Fruit fly (Drosophila melanogaster) whole organism, embryonic: ENCODE measurements around the gene Tbca.
A peak's percentile ranks its signal among the peaks of the same experiment; 100 is the strongest.

ENCODE experiments used
- BtbVII ChIP-seq: fragments of 200-800 bp; sonication (Bioruptor generic); optimal IDR thresholded peaks from 3 replicates; lab custom pipeline; 2017; ENCODE audit warnings: missing biosample characterization, mild to moderate bottlenecking, missing genetic modification characterization
- Bteb2 ChIP-seq: fragments of 200-800 bp; sonication (Bioruptor generic); optimal IDR thresholded peaks from 2 replicates; lab custom pipeline; 2016; ENCODE audit warnings: missing biosample characterization, missing genetic modification characterization
- CG10959 ChIP-seq: fragments of 200-800 bp; sonication (Bioruptor generic); IDR thresholded peaks from 2 replicates; pipeline ENCODE4 v1.3.6; 2022; ENCODE audit warnings: missing biosample characterization, missing genetic modification characterization
- CG12104 ChIP-seq: fragments of 200-800 bp; sonication (Bioruptor generic); optimal IDR thresholded peaks from 3 replicates; lab custom pipeline; 2016; ENCODE audit warnings: missing biosample characterization, missing genetic modification characterization
- CG14014 ChIP-seq: fragments of 200-800 bp; sonication (Bioruptor generic); IDR thresholded peaks from 2 replicates; pipeline ENCODE4 v1.3.6; 2022; ENCODE audit warnings: missing biosample characterization, missing genetic modification characterization
- CG14667 ChIP-seq: fragments of 200-800 bp; sonication (Bioruptor generic); IDR thresholded peaks from 2 replicates; pipeline ENCODE4 v1.3.6; 2022; ENCODE audit warnings: missing biosample characterization, missing genetic modification characterization
- CG15269 ChIP-seq: fragments of 200-800 bp; sonication (Bioruptor generic); optimal IDR thresholded peaks from 2 replicates; lab custom pipeline; 2018; ENCODE audit warnings: missing biosample characterization, mild to moderate bottlenecking, missing genetic modification characterization, moderate library complexity
- CG17328 ChIP-seq: fragments of 200-800 bp; sonication (Bioruptor generic); IDR thresholded peaks from 2 replicates; pipeline ENCODE4 v1.3.6; 2022; ENCODE audit warnings: missing biosample characterization, missing genetic modification characterization
- CG18619 ChIP-seq: fragments of 200-800 bp; sonication (Bioruptor generic); optimal IDR thresholded peaks from 3 replicates; lab custom pipeline; 2017; ENCODE audit warnings: missing biosample characterization, mild to moderate bottlenecking, missing genetic modification characterization
- CG2120 ChIP-seq: fragments of 200-800 bp; sonication (Bioruptor generic); optimal IDR thresholded peaks from 3 replicates; lab custom pipeline; 2016; ENCODE audit warnings: missing biosample characterization, missing genetic modification characterization
- CG30403 ChIP-seq: fragments of 200-800 bp; sonication (Bioruptor generic); optimal IDR thresholded peaks from 3 replicates; lab custom pipeline; 2016; ENCODE audit warnings: missing biosample characterization, missing genetic modification characterization
- CG31365 ChIP-seq: fragments of 200-800 bp; sonication (Bioruptor generic); optimal IDR thresholded peaks from 2 replicates; lab custom pipeline; 2018; ENCODE audit warnings: missing biosample characterization, mild to moderate bottlenecking, missing genetic modification characterization
- CG33557 ChIP-seq: fragments of 200-800 bp; sonication (Bioruptor generic); optimal IDR thresholded peaks from 2 replicates; lab custom pipeline; 2019; ENCODE audit warnings: missing biosample characterization, mild to moderate bottlenecking, missing genetic modification characterization, moderate library complexity
- CG6175 ChIP-seq: fragments of 200-800 bp; sonication (Bioruptor generic); IDR thresholded peaks from 3 replicates; pipeline ENCODE4 v1.3.6; 2022; ENCODE audit warnings: missing biosample characterization, missing genetic modification characterization
- CG6254 ChIP-seq: fragments of 200-800 bp; sonication (Bioruptor generic); optimal IDR thresholded peaks from 3 replicates; lab custom pipeline; 2017; ENCODE audit warnings: mild to moderate bottlenecking, missing biosample characterization, missing genetic modification reagents, missing genetic modification characterization
- CG6765 ChIP-seq: fragments of 200-800 bp; sonication (Bioruptor generic); optimal IDR thresholded peaks from 3 replicates; lab custom pipeline; 2017; ENCODE audit warnings: missing biosample characterization, mild to moderate bottlenecking, missing genetic modification characterization
- CG8388 ChIP-seq: fragments of 200-800 bp; sonication (Bioruptor generic); optimal IDR thresholded peaks from 2 replicates; lab custom pipeline; 2019; ENCODE audit warnings: missing biosample characterization, mild to moderate bottlenecking, missing genetic modification characterization, moderate library complexity
- Dek ChIP-seq: fragments of 200-800 bp; sonication (Bioruptor generic); optimal IDR thresholded peaks from 3 replicates; lab custom pipeline; 2019; ENCODE audit warnings: missing biosample characterization, mild to moderate bottlenecking, missing genetic modification characterization, moderate library complexity
- Eip74EF ChIP-seq, 2 experiments: fragments of 200-800 bp in 1 of 2; fragments of >200 bp in 1 of 2; sonication (Bioruptor generic) in 1 of 2; optimal IDR thresholded peaks; 2 replicates each; lab custom pipeline; 2017 to 2019; ENCODE audit warnings: missing biosample characterization in 2 of 2, missing genetic modification characterization in 2 of 2, mild to moderate bottlenecking in 1 of 2, moderate library complexity in 1 of 2
- Elba2 ChIP-seq: fragments of 200-800 bp; sonication (Bioruptor generic); optimal IDR thresholded peaks from 3 replicates; lab custom pipeline; 2016; ENCODE audit warnings: missing biosample characterization, missing genetic modification characterization
- Ets97D ChIP-seq: fragments of 200-800 bp; sonication (Bioruptor generic); optimal IDR thresholded peaks from 3 replicates; lab custom pipeline; 2016; ENCODE audit warnings: missing biosample characterization, missing genetic modification characterization
- H15 ChIP-seq: fragments of 200-800 bp; sonication (Bioruptor generic); IDR thresholded peaks from 3 replicates; pipeline ENCODE4 v1.3.6; 2022; ENCODE audit warnings: missing biosample characterization, missing genetic modification characterization
- Hr39 ChIP-seq: fragments of >200 bp; optimal IDR thresholded peaks from 2 replicates; lab custom pipeline; 2017
- Kr ChIP-seq: fragments of 200-800 bp; sonication (Bioruptor generic); optimal IDR thresholded peaks from 2 replicates; lab custom pipeline; 2017; ENCODE audit warnings: missing biosample characterization, mild to moderate bottlenecking, missing genetic modification characterization
- Max ChIP-seq: fragments of 200-800 bp; sonication (Bioruptor generic); optimal IDR thresholded peaks from 2 replicates; lab custom pipeline; 2016; ENCODE audit warnings: missing biosample characterization, mild to moderate bottlenecking, missing genetic modification characterization
- Pdp1 ChIP-seq, 2 experiments: fragments of 200-800 bp; sonication (Bioruptor generic); optimal IDR thresholded peaks; 3 replicates each; lab custom pipeline; 2016; ENCODE audit warnings: missing biosample characterization in 2 of 2, missing genetic modification characterization in 2 of 2, mild to moderate bottlenecking in 1 of 2, moderate library complexity in 1 of 2
- Sox102F ChIP-seq: fragments of 200-800 bp; sonication (Bioruptor generic); optimal IDR thresholded peaks from 2 replicates; lab custom pipeline; 2018; ENCODE audit warnings: missing biosample characterization, mild to moderate bottlenecking, missing genetic modification characterization, moderate library complexity
- Sry-δ ChIP-seq: fragments of 200-800 bp; sonication (Bioruptor generic); optimal IDR thresholded peaks from 2 replicates; lab custom pipeline; 2016; ENCODE audit warnings: missing biosample characterization, missing genetic modification characterization
- Ssrp ChIP-seq: fragments of 200-800 bp; sonication (Bioruptor generic); optimal IDR thresholded peaks from 2 replicates; lab custom pipeline; 2018; ENCODE audit warnings: missing biosample characterization, mild to moderate bottlenecking, missing genetic modification characterization, moderate library complexity
- Vsx1 ChIP-seq: fragments of 200-800 bp; sonication (Bioruptor generic); optimal IDR thresholded peaks from 2 replicates; lab custom pipeline; 2017; ENCODE audit warnings: missing biosample characterization, mild to moderate bottlenecking, missing genetic modification characterization, missing genetic modification reagents
- aop ChIP-seq: fragments of 200-800 bp; sonication (Bioruptor generic); IDR thresholded peaks from 2 replicates; pipeline ENCODE4 v1.3.6; 2022; ENCODE audit warnings: missing biosample characterization, missing genetic modification characterization
- bowl ChIP-seq: fragments of 200-800 bp; sonication (Bioruptor generic); IDR thresholded peaks from 2 replicates; pipeline ENCODE4 v1.3.6; 2022; ENCODE audit warnings: missing biosample characterization, missing genetic modification characterization
- btn ChIP-seq: fragments of 200-800 bp; sonication (Bioruptor generic); optimal IDR thresholded peaks from 2 replicates; lab custom pipeline; 2016; ENCODE audit warnings: missing biosample characterization, missing genetic modification characterization
- cwo ChIP-seq: fragments of 200-800 bp; sonication (Bioruptor generic); optimal IDR thresholded peaks from 3 replicates; lab custom pipeline; 2017; ENCODE audit warnings: missing biosample characterization, missing genetic modification characterization, mild to moderate bottlenecking, moderate library complexity, missing genetic modification reagents
- disco-r ChIP-seq: fragments of 200-800 bp; sonication (Bioruptor generic); optimal IDR thresholded peaks from 2 replicates; lab custom pipeline; 2016; ENCODE audit warnings: missing biosample characterization, missing genetic modification characterization
- dmrt11E ChIP-seq: fragments of 200-800 bp; sonication (Bioruptor generic); optimal IDR thresholded peaks from 3 replicates; lab custom pipeline; 2018; ENCODE audit warnings: missing biosample characterization, mild to moderate bottlenecking, missing genetic modification characterization, moderate library complexity
- ems ChIP-seq: fragments of 200-800 bp; sonication (Bioruptor generic); optimal IDR thresholded peaks from 3 replicates; lab custom pipeline; 2016; ENCODE audit warnings: missing biosample characterization, missing genetic modification characterization
- eyg ChIP-seq: fragments of 200-800 bp; sonication (Bioruptor generic); optimal IDR thresholded peaks from 3 replicates; lab custom pipeline; 2016; ENCODE audit warnings: missing biosample characterization, missing genetic modification characterization
- ftz-f1 ChIP-seq: fragments of 200-800 bp; sonication (Bioruptor generic); optimal IDR thresholded peaks from 2 replicates; lab custom pipeline; 2016; ENCODE audit warnings: missing biosample characterization, missing genetic modification characterization
- gcm ChIP-seq: fragments of 200-800 bp; sonication (Bioruptor generic); optimal IDR thresholded peaks from 2 replicates; lab custom pipeline; 2019; ENCODE audit warnings: missing biosample characterization, mild to moderate bottlenecking, missing genetic modification characterization, moderate library complexity
- gsb ChIP-seq: fragments of 200-800 bp; sonication (Bioruptor generic); IDR thresholded peaks from 2 replicates; pipeline ENCODE4 v1.3.6; 2022; ENCODE audit warnings: missing biosample characterization, missing genetic modification characterization
- hbn ChIP-seq: fragments of 200-800 bp; sonication (Bioruptor generic); IDR thresholded peaks from 2 replicates; pipeline ENCODE4 v1.3.6; 2022; ENCODE audit warnings: missing biosample characterization, missing genetic modification characterization; ENCODE audit not compliant: partially characterized antibody
- insv ChIP-seq, 2 experiments: fragments of 200-800 bp; sonication (Bioruptor generic); optimal IDR thresholded peaks; 3 replicates each; lab custom pipeline; 2016 to 2018; ENCODE audit warnings: missing biosample characterization in 2 of 2, missing genetic modification characterization in 2 of 2
- lab ChIP-seq: fragments of 200-800 bp; sonication (Bioruptor generic); optimal IDR thresholded peaks from 3 replicates; lab custom pipeline; 2017; ENCODE audit warnings: missing biosample characterization, missing genetic modification characterization, mild to moderate bottlenecking, moderate library complexity, missing genetic modification reagents
- lmd ChIP-seq: fragments of 200-800 bp; sonication (Bioruptor generic); IDR thresholded peaks from 2 replicates; pipeline ENCODE4 v1.3.6; 2022; ENCODE audit warnings: missing biosample characterization, missing genetic modification characterization
- phol ChIP-seq: fragments of 200-800 bp; sonication (Bioruptor generic); optimal IDR thresholded peaks from 3 replicates; lab custom pipeline; 2018; ENCODE audit warnings: missing biosample characterization, mild to moderate bottlenecking, missing genetic modification characterization, moderate library complexity
- salm ChIP-seq: fragments of 200-800 bp; sonication (Bioruptor generic); optimal IDR thresholded peaks from 2 replicates; lab custom pipeline; 2018; ENCODE audit warnings: missing biosample characterization, mild to moderate bottlenecking, missing genetic modification characterization
- sna ChIP-seq: fragments of 200-800 bp; sonication (Bioruptor generic); IDR thresholded peaks from 2 replicates; pipeline ENCODE4 v1.3.6; 2022; ENCODE audit warnings: missing biosample characterization, missing genetic modification characterization; ENCODE audit not compliant: partially characterized antibody
- sr ChIP-seq: fragments of 200-800 bp; sonication (Bioruptor generic); IDR thresholded peaks from 3 replicates; pipeline ENCODE4 v1.3.6; 2022; ENCODE audit warnings: missing biosample characterization, missing genetic modification characterization
- tap ChIP-seq: fragments of 200-800 bp; optimal IDR thresholded peaks from 3 replicates; lab custom pipeline; 2019; ENCODE audit warnings: missing biosample characterization, mild to moderate bottlenecking, missing genetic modification characterization, moderate library complexity
- vfl ChIP-seq: fragments of 200-800 bp; sonication (Bioruptor generic); optimal IDR thresholded peaks from 2 replicates; lab custom pipeline; 2016; ENCODE audit warnings: missing biosample characterization, missing genetic modification characterization

The Tbca gene

DNA sequence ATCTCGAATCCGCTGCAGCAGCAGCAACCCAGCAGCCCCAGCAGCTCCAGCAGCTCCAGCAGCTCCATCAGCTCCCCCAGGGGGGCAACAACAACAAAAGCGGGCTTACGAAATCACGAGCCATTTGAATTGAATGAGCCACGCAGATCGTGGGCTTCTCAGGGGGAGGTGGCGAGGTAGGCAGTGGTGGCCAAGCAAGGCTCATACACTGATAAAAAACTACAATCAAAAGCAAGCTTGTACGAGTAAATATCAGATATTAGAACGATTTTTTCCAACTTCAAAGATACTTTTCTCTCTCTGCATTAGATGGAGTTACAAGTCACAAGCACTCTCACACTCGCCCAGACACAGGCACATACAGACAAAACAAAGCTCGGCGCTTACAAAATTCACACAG, 34.1 kb upstream of the Tbca start:
- TF ChIP-seq Hr39 (no peak), btn (GFP tag; lab: Kevin White, UChicago) (no peak), hbn (no peak), ftz-f1 (peak; percentile 22), Elba2 (GFP tag; lab: Kevin White, UChicago) (no peak), Pdp1 (GFP tag; optimal IDR thresholded peaks at IDR 0.05; lab: Kevin White, UChicago) (no peak), tap (tag; lab: Kevin White, UChicago) (peak; percentile 29), CG6175 (GFP tag; lab: Robert Waterston, UW) (peak; percentile 9; the same call in 1 of the 3 replicates), Ets97D (GFP tag; lab: Kevin White, UChicago) (no peak), phol (tag; lab: Kevin White, UChicago) (peak; percentile 23), CG15269 (tag; lab: Kevin White, UChicago) (peak; percentile 16), Vsx1 (GFP tag; lab: Kevin White, UChicago) (no peak), Ssrp (no peak), CG14667 (GFP tag; lab: Robert Waterston, UW) (0 out of 2 replicates have a peak, but pooled peaks have one; percentile 6), dmrt11E (no peak), ems (GFP tag; lab: Kevin White, UChicago) (no peak), Max (no peak), BtbVII (no peak), CG30403 (GFP tag; lab: Kevin White, UChicago) (no peak), CG10959 (GFP tag; lab: Robert Waterston, UW) (no peak), CG12104 (no peak), CG8388 (GFP tag; lab: Kevin White, UChicago) (no peak), aop (GFP tag; lab: Robert Waterston, UW) (no peak), lmd (peak; percentile 46; the same call in 1 of the 2 replicates), CG2120 (GFP tag; lab: Kevin White, UChicago) (no peak), salm (tag; lab: Kevin White, UChicago) (no peak), vfl (no peak), disco-r (GFP tag; lab: Kevin White, UChicago) (no peak), CG6765 (GFP tag; lab: Kevin White, UChicago) (no peak), gcm (GFP tag; lab: Kevin White, UChicago) (no peak), sr (GFP tag; lab: Robert Waterston, UW) (peak; percentile 69; the same call in 2 of the 3 replicates), Bteb2 (no peak), sna (no peak), Dek (tag; lab: Kevin White, UChicago) (no peak), cwo (GFP tag; lab: Kevin White, UChicago) (no peak), gsb (no peak), CG17328 (GFP tag; lab: Robert Waterston, UW) (peak; percentile 17; the same call in 1 of the 2 replicates), Sox102F (peak; percentile 36), CG33557 (GFP tag; lab: Kevin White, UChicago) (no peak), Sry-δ (GFP tag; lab: Kevin White, UChicago) (no peak), Eip74EF (GFP tag; optimal IDR thresholded peaks at IDR 0.05; lab: Kevin White, UChicago) (no peak), CG18619 (GFP tag; lab: Kevin White, UChicago) (no peak), H15 (GFP tag; lab: Robert Waterston, UW) (peak; percentile 55; the same call in 1 of the 3 replicates), CG6254 (GFP tag; lab: Kevin White, UChicago) (no peak), CG31365 (no peak), insv (GFP tag; optimal IDR thresholded peaks at IDR 0.05; lab: Kevin White, UChicago) (no peak), CG14014 (no peak), lab (GFP tag; lab: Kevin White, UChicago) (peak; percentile 64), bowl (no peak), eyg (GFP tag; lab: Kevin White, UChicago) (no peak), Kr (GFP tag; lab: Kevin White, UChicago) (no peak)
